Fruit fly (Drosophila melanogaster): Measurements from ENCODE around the gene CG13110.

DNA sequence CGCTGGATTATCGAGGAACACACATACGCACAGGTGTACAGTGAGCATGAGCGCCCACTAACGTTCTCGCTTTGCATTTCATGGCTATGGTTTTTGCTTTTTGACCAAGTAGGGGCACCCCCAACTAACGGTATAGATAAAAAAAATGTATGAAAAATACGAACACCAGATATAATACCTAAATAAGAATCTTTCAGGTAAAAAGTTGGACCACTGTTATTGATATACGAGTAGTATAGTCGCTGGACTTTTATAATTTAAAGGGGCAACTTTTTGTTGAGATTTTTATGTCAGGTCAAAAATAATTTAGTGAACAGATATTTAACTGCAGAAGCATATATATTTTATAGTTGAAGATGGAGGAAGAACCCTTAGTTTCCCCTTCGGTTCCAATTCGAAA lies 22.8 kb upstream of the CG13110 start, which contains the start of gene CG17005:
- no peak for TF ChIP-seq br (GFP tag; optimal IDR thresholded peaks at IDR 0.05)
- no peak for TF ChIP-seq jim (GFP tag; optimal IDR thresholded peaks at IDR 0.05)
- TF ChIP-seq Hnf4 (GFP tag; optimal IDR thresholded peaks at IDR 0.05): no peak
- TF ChIP-seq psq (GFP tag; optimal IDR thresholded peaks at IDR 0.05): no peak
